Fruit fly (Drosophila melanogaster) whole organism, embryonic: ENCODE results near the gene CG31926.

Experiments
- Aef1 ChIP-seq: fragments of 200-800 bp; sonication (Bioruptor generic); IDR thresholded peaks from 3 replicates; pipeline ENCODE4 v1.3.6; 2022; ENCODE audit warnings: missing biosample characterization, missing genetic modification characterization
- Atf3 ChIP-seq: fragments of 200-800 bp; sonication (Bioruptor generic); optimal IDR thresholded peaks from 3 replicates; lab custom pipeline; 2016; ENCODE audit warnings: missing biosample characterization, missing genetic modification characterization
- BEAF-32 ChIP-seq: fragments of 200-800 bp; sonication (Bioruptor generic); optimal IDR thresholded peaks from 3 replicates; lab custom pipeline; 2017; ENCODE audit warnings: missing biosample characterization, missing genetic modification characterization, mild to moderate bottlenecking, moderate library complexity, missing genetic modification reagents
- CG10366 ChIP-seq: fragments of 200-800 bp; sonication (Bioruptor generic); IDR thresholded peaks from 2 replicates; pipeline ENCODE4 v1.3.6; 2022; ENCODE audit warnings: missing biosample characterization, missing genetic modification characterization
- CG11247 ChIP-seq: fragments of 200-800 bp; sonication (Bioruptor generic); IDR thresholded peaks from 2 replicates; pipeline ENCODE4 v1.3.6; 2022; ENCODE audit warnings: missing biosample characterization, missing genetic modification characterization
- CG12769 ChIP-seq: fragments of 200-800 bp; sonication (Bioruptor generic); optimal IDR thresholded peaks from 2 replicates; lab custom pipeline; 2019; ENCODE audit warnings: missing biosample characterization, mild to moderate bottlenecking, missing genetic modification characterization, moderate library complexity
- CG12942 ChIP-seq: fragments of 200-800 bp; sonication (Bioruptor generic); optimal IDR thresholded peaks from 3 replicates; lab custom pipeline; 2016; ENCODE audit warnings: missing biosample characterization, missing genetic modification characterization
- CG1602 ChIP-seq: fragments of 200-800 bp; sonication (Bioruptor generic); optimal IDR thresholded peaks from 3 replicates; lab custom pipeline; 2016; ENCODE audit warnings: missing biosample characterization, missing genetic modification characterization
- CG17829 ChIP-seq: fragments of 200-800 bp; optimal IDR thresholded peaks from 2 replicates; lab custom pipeline; 2019; ENCODE audit warnings: missing biosample characterization, mild to moderate bottlenecking, missing genetic modification characterization, moderate library complexity
- CG2202 ChIP-seq: fragments of 200-800 bp; sonication (Bioruptor generic); optimal IDR thresholded peaks from 2 replicates; lab custom pipeline; 2018; ENCODE audit warnings: missing biosample characterization, mild to moderate bottlenecking, missing genetic modification characterization
- CG2712 ChIP-seq: fragments of 200-800 bp; optimal IDR thresholded peaks from 3 replicates; lab custom pipeline; 2019; ENCODE audit warnings: missing biosample characterization, mild to moderate bottlenecking, missing genetic modification characterization, moderate library complexity
- CG32532 ChIP-seq: fragments of 200-800 bp; sonication (Bioruptor generic); IDR thresholded peaks from 2 replicates; pipeline ENCODE4 v1.3.6; 2022; ENCODE audit warnings: missing biosample characterization, missing genetic modification characterization
- CG34224 ChIP-seq: fragments of 200-800 bp; sonication (Bioruptor generic); IDR thresholded peaks from 3 replicates; pipeline ENCODE4 v1.3.6; 2022; ENCODE audit warnings: missing biosample characterization, missing genetic modification characterization; ENCODE audit not compliant: partially characterized antibody
- CG34376 ChIP-seq: fragments of 200-800 bp; sonication (Bioruptor generic); optimal IDR thresholded peaks from 2 replicates; lab custom pipeline; 2018; ENCODE audit warnings: missing biosample characterization, mild to moderate bottlenecking, missing genetic modification characterization
- CG4282 ChIP-seq: fragments of 200-800 bp; sonication (Bioruptor generic); optimal IDR thresholded peaks from 2 replicates; lab custom pipeline; 2016; ENCODE audit warnings: missing biosample characterization, missing genetic modification characterization
- CG4404 ChIP-seq: fragments of 200-800 bp; sonication (Bioruptor generic); IDR thresholded peaks from 2 replicates; pipeline ENCODE4 v1.3.6; 2022; ENCODE audit warnings: missing biosample characterization, missing genetic modification characterization
- CG4424 ChIP-seq: fragments of 200-800 bp; sonication (Bioruptor generic); optimal IDR thresholded peaks from 3 replicates; lab custom pipeline; 2016; ENCODE audit warnings: missing biosample characterization, missing genetic modification characterization
- CG8924 ChIP-seq: fragments of 200-800 bp; optimal IDR thresholded peaks from 3 replicates; lab custom pipeline; 2019; ENCODE audit warnings: missing biosample characterization, mild to moderate bottlenecking, missing genetic modification characterization, moderate library complexity
- CG8944 ChIP-seq: fragments of 200-800 bp; sonication (Bioruptor generic); optimal IDR thresholded peaks from 3 replicates; lab custom pipeline; 2016; ENCODE audit warnings: missing biosample characterization, missing genetic modification characterization
- CG9215 ChIP-seq: fragments of 200-800 bp; sonication (Bioruptor generic); IDR thresholded peaks from 2 replicates; pipeline ENCODE4 v1.3.6; 2022; ENCODE audit warnings: missing biosample characterization, missing genetic modification characterization
- CG9727 ChIP-seq: fragments of 200-800 bp; sonication (Bioruptor generic); optimal IDR thresholded peaks from 3 replicates; lab custom pipeline; 2017; ENCODE audit warnings: missing biosample characterization, mild to moderate bottlenecking, missing genetic modification characterization
- Camta ChIP-seq: fragments of 200-800 bp; sonication (Bioruptor generic); optimal IDR thresholded peaks from 2 replicates; lab custom pipeline; 2016; ENCODE audit warnings: missing biosample characterization, missing genetic modification characterization
- D ChIP-seq, 2 experiments: fragments of 200-800 bp in 1 of 2; fragments of >200 bp in 1 of 2; sonication (Bioruptor generic) in 1 of 2; optimal IDR thresholded peaks; 2 replicates in 1 of 2; 3 replicates in 1 of 2; lab custom pipeline; 2017; ENCODE audit warnings: mild to moderate bottlenecking in 1 of 2, missing biosample characterization in 1 of 2, missing genetic modification characterization in 1 of 2, missing genetic modification reagents in 1 of 2
- D19A ChIP-seq: fragments of 200-800 bp; optimal IDR thresholded peaks from 3 replicates; lab custom pipeline; 2019; ENCODE audit warnings: missing biosample characterization, mild to moderate bottlenecking, missing genetic modification characterization, moderate library complexity
- Dp ChIP-seq: fragments of 200-800 bp; sonication (Bioruptor generic); optimal IDR thresholded peaks from 2 replicates; lab custom pipeline; 2018; ENCODE audit warnings: missing biosample characterization, mild to moderate bottlenecking, missing genetic modification characterization, moderate library complexity
- Mes4 ChIP-seq: fragments of 200-800 bp; sonication (Bioruptor generic); optimal IDR thresholded peaks from 2 replicates; lab custom pipeline; 2016; ENCODE audit warnings: missing biosample characterization, missing genetic modification characterization
- NC2β ChIP-seq: fragments of 200-800 bp; sonication (Bioruptor generic); optimal IDR thresholded peaks from 2 replicates; lab custom pipeline; 2016; ENCODE audit warnings: missing biosample characterization, missing genetic modification characterization
- Opbp ChIP-seq: fragments of 200-800 bp; sonication (Bioruptor generic); IDR thresholded peaks from 3 replicates; pipeline ENCODE4 v1.3.6; 2022; ENCODE audit warnings: missing biosample characterization, missing genetic modification characterization; ENCODE audit not compliant: partially characterized antibody
- Rfx ChIP-seq: fragments of 200-800 bp; sonication (Bioruptor generic); IDR thresholded peaks from 2 replicates; pipeline ENCODE4 v1.3.6; 2022; ENCODE audit warnings: missing biosample characterization, missing genetic modification characterization
- Sry-δ ChIP-seq: fragments of 200-800 bp; sonication (Bioruptor generic); optimal IDR thresholded peaks from 2 replicates; lab custom pipeline; 2016; ENCODE audit warnings: missing biosample characterization, missing genetic modification characterization
- Stat92E ChIP-seq, 3 experiments: fragments of >200 bp in 2 of 3; fragments of 200-800 bp in 1 of 3; sonication (Bioruptor generic) in 1 of 3; optimal IDR thresholded peaks; 2 replicates each; lab custom pipeline; 2017 to 2019; ENCODE audit warnings: missing biosample characterization in 3 of 3, missing genetic modification characterization in 3 of 3, mild to moderate bottlenecking in 1 of 3, moderate library complexity in 1 of 3
- Xrp1 ChIP-seq: fragments of 200-800 bp; sonication (Bioruptor generic); IDR thresholded peaks from 2 replicates; pipeline ENCODE4 v1.3.6; 2022; ENCODE audit warnings: missing biosample characterization, missing genetic modification characterization
- YL-1 ChIP-seq: fragments of 200-800 bp; sonication (Bioruptor generic); optimal IDR thresholded peaks from 3 replicates; lab custom pipeline; 2017; ENCODE audit warnings: missing biosample characterization, mild to moderate bottlenecking, missing genetic modification characterization
- ab ChIP-seq: fragments of 200-800 bp; sonication (Bioruptor generic); optimal IDR thresholded peaks from 2 replicates; lab custom pipeline; 2016; ENCODE audit warnings: missing biosample characterization, missing genetic modification characterization
- cato ChIP-seq: fragments of 200-800 bp; sonication (Bioruptor generic); optimal IDR thresholded peaks from 2 replicates; lab custom pipeline; 2016; ENCODE audit warnings: missing biosample characterization, missing genetic modification characterization, borderline replicate concordance
- ci ChIP-seq: fragments of 200-800 bp; sonication (Bioruptor generic); IDR thresholded peaks from 3 replicates; pipeline ENCODE4 v1.3.6; 2022; ENCODE audit warnings: missing biosample characterization, missing genetic modification characterization
- croc ChIP-seq: fragments of 200-800 bp; sonication (Bioruptor generic); conservative IDR thresholded peaks from 3 replicates; pipeline ENCODE4 v1.3.6; 2022; ENCODE audit warnings: missing biosample characterization, missing genetic modification characterization
- dpn ChIP-seq, 2 experiments: fragments of 200-800 bp; sonication (Bioruptor generic); optimal IDR thresholded peaks; 3 replicates each; lab custom pipeline; 2016; ENCODE audit warnings: missing biosample characterization in 2 of 2, missing genetic modification characterization in 2 of 2
- dysf ChIP-seq: fragments of 200-800 bp; sonication (Bioruptor generic); IDR thresholded peaks from 3 replicates; pipeline ENCODE4 v1.3.6; 2022; ENCODE audit warnings: missing biosample characterization, missing genetic modification characterization
- fd96Cb ChIP-seq: fragments of 200-800 bp; sonication (Bioruptor generic); optimal IDR thresholded peaks from 2 replicates; lab custom pipeline; 2018; ENCODE audit warnings: missing biosample characterization, mild to moderate bottlenecking, missing genetic modification characterization, moderate library complexity
- gcm2 ChIP-seq: fragments of 200-800 bp; sonication (Bioruptor generic); optimal IDR thresholded peaks from 2 replicates; lab custom pipeline; 2016; ENCODE audit warnings: missing biosample characterization, missing genetic modification characterization
- hkb ChIP-seq, 2 experiments: fragments of 200-800 bp in 1 of 2; fragments of >200 bp in 1 of 2; sonication (Bioruptor generic) in 1 of 2; IDR thresholded peaks in 1 of 2; optimal IDR thresholded peaks in 1 of 2; 2 replicates each; pipeline versions ENCODE4 v1.3.6 to Lab custom; 2017 to 2022; ENCODE audit warnings: missing biosample characterization in 1 of 2, missing genetic modification characterization in 1 of 2
- lmd ChIP-seq: fragments of 200-800 bp; sonication (Bioruptor generic); IDR thresholded peaks from 2 replicates; pipeline ENCODE4 v1.3.6; 2022; ENCODE audit warnings: missing biosample characterization, missing genetic modification characterization
- luna ChIP-seq: fragments of 200-800 bp; sonication (Bioruptor generic); optimal IDR thresholded peaks from 2 replicates; lab custom pipeline; 2016; ENCODE audit warnings: missing biosample characterization, missing genetic modification characterization
- mld ChIP-seq: fragments of 200-800 bp; sonication (Bioruptor generic); IDR thresholded peaks from 3 replicates; pipeline ENCODE4 v1.3.6; 2022; ENCODE audit warnings: missing biosample characterization, missing genetic modification characterization; ENCODE audit not compliant: partially characterized antibody
- pho ChIP-seq: fragments of 200-800 bp; sonication (Bioruptor generic); optimal IDR thresholded peaks from 2 replicates; lab custom pipeline; 2016; ENCODE audit warnings: missing biosample characterization, missing genetic modification characterization
- schlank ChIP-seq: fragments of 200-800 bp; sonication (Bioruptor generic); optimal IDR thresholded peaks from 2 replicates; lab custom pipeline; 2018; ENCODE audit warnings: missing biosample characterization, mild to moderate bottlenecking, missing genetic modification characterization
- trem ChIP-seq: fragments of 200-800 bp; optimal IDR thresholded peaks from 3 replicates; lab custom pipeline; 2019; ENCODE audit warnings: missing biosample characterization, mild to moderate bottlenecking, missing genetic modification characterization, moderate library complexity
- ttk ChIP-seq: fragments of 200-800 bp; sonication (Bioruptor generic); IDR thresholded peaks from 2 replicates; pipeline ENCODE4 v2.1.2; 2022; ENCODE audit warnings: missing biosample characterization, missing genetic modification characterization
- zen ChIP-seq: fragments of 200-800 bp; sonication (Bioruptor generic); optimal IDR thresholded peaks from 3 replicates; lab custom pipeline; 2018; ENCODE audit warnings: missing biosample characterization, mild to moderate bottlenecking, missing genetic modification characterization, moderate library complexity

CG31926 gene

DNA sequence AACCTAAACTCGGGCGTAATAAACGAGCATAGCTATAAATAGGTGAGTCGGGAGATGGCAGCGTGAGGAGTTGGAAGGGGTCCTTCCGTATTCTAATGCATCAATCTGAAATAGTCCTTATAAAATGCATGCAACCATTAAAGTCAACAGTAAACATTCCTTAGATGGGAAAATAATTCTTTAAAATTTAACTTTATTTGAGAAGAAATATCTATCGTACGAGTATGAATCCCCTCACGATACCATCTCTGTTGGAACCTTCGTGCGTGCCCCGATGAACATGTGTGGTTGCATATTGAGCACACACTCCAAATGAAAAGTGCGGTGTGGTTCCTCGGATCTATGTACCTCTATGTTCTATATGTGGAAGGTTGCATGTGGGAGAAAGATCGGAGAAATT lies 33.1 kb upstream of the CG31926 start (continued):
- no peak for TF ChIP-seq gcm2 (GFP tag; lab: Kevin White, UChicago)
- peak; percentile 80 for TF ChIP-seq CG2712 (tag; lab: Kevin White, UChicago)
- TF ChIP-seq CG1602 (GFP tag; lab: Kevin White, UChicago) = peak; percentile 68
- peak; percentile 37 for TF ChIP-seq Atf3 (GFP tag; lab: Kevin White, UChicago)
- TF ChIP-seq dpn (GFP tag; optimal IDR thresholded peaks at IDR 0.05; lab: Kevin White, UChicago) = peak; percentile 22 to 36
- no peak for TF ChIP-seq CG4282
- peak; percentile 69 for TF ChIP-seq croc (GFP tag; lab: Robert Waterston, UW)
- TF ChIP-seq Dp (GFP tag; lab: Kevin White, UChicago) = no peak
- TF ChIP-seq D19A = peak; percentile 56
- TF ChIP-seq Camta (GFP tag; lab: Kevin White, UChicago) = peak; percentile 27
- TF ChIP-seq ab = no peak
- peak; percentile 34 for TF ChIP-seq CG12942 (GFP tag; lab: Kevin White, UChicago)
- TF ChIP-seq mld (GFP tag; lab: Robert Waterston, UW) = peak; percentile 60; the same call in 2 of the 3 replicates
- no peak for TF ChIP-seq CG34376
- TF ChIP-seq CG34224 (GFP tag; lab: Robert Waterston, UW) = peak; percentile 67
- TF ChIP-seq CG32532 (GFP tag; lab: Robert Waterston, UW) = no peak
- TF ChIP-seq CG12769 (tag; lab: Kevin White, UChicago) = peak; percentile 34
- TF ChIP-seq ttk (GFP tag; lab: Robert Waterston, UW) = no peak
- no peak for TF ChIP-seq Stat92E (GFP tag; optimal IDR thresholded peaks at IDR 0.05; lab: Kevin White, UChicago)
- TF ChIP-seq CG10366 = peak; percentile 40
- TF ChIP-seq CG4404 (GFP tag; lab: Robert Waterston, UW) = peak; percentile 75
- peak; percentile 34 for TF ChIP-seq Mes4 (GFP tag; lab: Kevin White, UChicago)
- TF ChIP-seq lmd = peak; percentile 57; the same call in 1 of the 2 replicates
- TF ChIP-seq pho = no peak
- TF ChIP-seq CG4424 = peak; percentile 22
- no peak for TF ChIP-seq Aef1 (GFP tag; lab: Robert Waterston, UW)
- no peak for TF ChIP-seq D (optimal IDR thresholded peaks at IDR 0.05; lab: Kevin White, UChicago)
- peak; percentile 36 for TF ChIP-seq D (GFP tag; optimal IDR thresholded peaks at IDR 0.05; lab: Kevin White, UChicago)
- no peak for TF ChIP-seq YL-1
- peak; percentile 71 for TF ChIP-seq CG9727 (GFP tag; lab: Kevin White, UChicago)
- TF ChIP-seq Xrp1 (GFP tag; lab: Robert Waterston, UW) = peak; percentile 90
- no peak for TF ChIP-seq cato
- TF ChIP-seq trem (tag; lab: Kevin White, UChicago) = peak; percentile 28
- no peak for TF ChIP-seq hkb (optimal IDR thresholded peaks at IDR 0.05; lab: Kevin White, UChicago)
- no peak for TF ChIP-seq hkb (GFP tag; IDR thresholded peaks at IDR 0.05; lab: Robert Waterston, UW)
- peak; percentile 81 for TF ChIP-seq CG8924 (tag; lab: Kevin White, UChicago)
- TF ChIP-seq CG11247 (GFP tag; lab: Robert Waterston, UW) = 0 out of 2 replicates have a peak, but pooled peaks have one; percentile 31
- TF ChIP-seq fd96Cb (tag; lab: Kevin White, UChicago) = peak; percentile 40
- TF ChIP-seq CG8944 (GFP tag; lab: Kevin White, UChicago) = peak; percentile 50
- TF ChIP-seq NC2β (GFP tag; lab: Kevin White, UChicago) = peak; percentile 69
- peak; percentile 82 for TF ChIP-seq CG2202
- peak; percentile 61 for TF ChIP-seq Sry-δ (GFP tag; lab: Kevin White, UChicago)
- TF ChIP-seq zen (tag; lab: Kevin White, UChicago) = peak; percentile 24
- no peak for TF ChIP-seq luna (GFP tag; lab: Kevin White, UChicago)
- TF ChIP-seq ci (GFP tag; lab: Robert Waterston, UW) = peak; percentile 54; the same call in 1 of the 3 replicates
- TF ChIP-seq BEAF-32 (GFP tag; lab: Kevin White, UChicago) = peak; percentile 73
- TF ChIP-seq schlank (tag; lab: Kevin White, UChicago) = no peak
- TF ChIP-seq CG17829 (tag; lab: Kevin White, UChicago) = peak; percentile 80
- TF ChIP-seq CG9215 (GFP tag; lab: Robert Waterston, UW) = no peak
- TF ChIP-seq Opbp (GFP tag; lab: Robert Waterston, UW) = peak; percentile 78; the same call in 2 of the 3 replicates
- TF ChIP-seq dysf = 0 out of 3 replicates have a peak, but pooled peaks have one; percentile 11
- TF ChIP-seq Rfx = 0 out of 2 replicates have a peak, but pooled peaks have one; percentile 25
